Worm (Caenorhabditis elegans) whole organism, early embryonic: Measurements from ENCODE around the gene vms-1.

Experiments
- B0310.2 ChIP-seq: sonication (generic microtip); optimal IDR thresholded peaks from 2 replicates; lab custom pipeline; 2016; ENCODE audit warnings: mild to moderate bottlenecking, missing genetic modification characterization, missing compliant biosample characterization
- F13C5.2 ChIP-seq: sonication (generic microtip); optimal IDR thresholded peaks from 2 replicates; lab custom pipeline; 2017; ENCODE audit warnings: mild to moderate bottlenecking, missing genetic modification characterization, inconsistent platforms, missing compliant biosample characterization
- aly-1 ChIP-seq: sonication (generic microtip); optimal IDR thresholded peaks from 2 replicates; lab custom pipeline; 2016; ENCODE audit warnings: missing genetic modification characterization, missing compliant biosample characterization
- ama-1 ChIP-seq: fragments of 150-350 bp; optimal IDR thresholded peaks from 2 replicates; lab custom pipeline; 2014
- ceh-13 ChIP-seq: fragments of 200-800 bp; sonication (Bioruptor generic); optimal IDR thresholded peaks from 2 replicates; lab custom pipeline; 2018; ENCODE audit warnings: mild to moderate bottlenecking, missing genetic modification characterization, missing compliant biosample characterization
- ceh-36 ChIP-seq: sonication (generic microtip); optimal IDR thresholded peaks from 2 replicates; lab custom pipeline; 2016; ENCODE audit warnings: missing genetic modification characterization, inconsistent platforms, missing compliant biosample characterization
- ets-7 ChIP-seq: sonication (generic microtip); optimal IDR thresholded peaks from 2 replicates; lab custom pipeline; 2016; ENCODE audit warnings: missing genotype, missing genetic modification characterization, missing compliant biosample characterization
- flt-1 ChIP-seq: fragments of 200-800 bp; sonication (Bioruptor generic); IDR thresholded peaks from 2 replicates; pipeline ENCODE4 v1.3.6; 2022; ENCODE audit warnings: missing genetic modification characterization, missing compliant biosample characterization
- hmbx-1 ChIP-seq: sonication (generic microtip); optimal IDR thresholded peaks from 2 replicates; lab custom pipeline; 2016; ENCODE audit warnings: mild to moderate bottlenecking, missing genetic modification characterization, missing compliant biosample characterization
- hmg-4 ChIP-seq: fragments of 200-800 bp; sonication (Bioruptor generic); optimal IDR thresholded peaks from 2 replicates; lab custom pipeline; 2018; ENCODE audit warnings: mild to moderate bottlenecking, missing genetic modification characterization, missing compliant biosample characterization
- hnd-1 ChIP-seq: sonication (generic microtip); optimal IDR thresholded peaks from 2 replicates; lab custom pipeline; 2016; ENCODE audit warnings: missing genetic modification characterization, missing compliant biosample characterization
- pes-1 ChIP-seq: fragments of 200-800 bp; sonication (Bioruptor generic); IDR thresholded peaks from 2 replicates; pipeline ENCODE4 v1.3.6; 2022; ENCODE audit warnings: missing genetic modification reagents, missing genetic modification characterization, missing compliant biosample characterization
- scrt-1 ChIP-seq: fragments of 200-800 bp; sonication (Bioruptor generic); IDR thresholded peaks from 2 replicates; pipeline ENCODE4 v1.3.6; 2022; ENCODE audit warnings: missing genetic modification characterization, missing compliant biosample characterization
- sea-1 ChIP-seq: fragments of 200-800 bp; sonication (Bioruptor generic); conservative IDR thresholded peaks from 2 replicates; pipeline ENCODE4 v1.3.6; 2022; ENCODE audit warnings: missing genetic modification characterization, missing compliant biosample characterization
- tbx-11 ChIP-seq: fragments of 200-800 bp; sonication (Bioruptor generic); IDR thresholded peaks from 2 replicates; pipeline ENCODE4 v1.3.6; 2022; ENCODE audit warnings: missing genetic modification characterization, missing compliant biosample characterization
- tbx-37 ChIP-seq: fragments of 200-800 bp; sonication (Bioruptor generic); conservative IDR thresholded peaks from 2 replicates; pipeline ENCODE4 v1.3.6; 2022; ENCODE audit warnings: missing genetic modification reagents, missing genetic modification characterization, missing compliant biosample characterization
- tra-4 ChIP-seq: sonication (generic microtip); optimal IDR thresholded peaks from 2 replicates; lab custom pipeline; 2017; ENCODE audit warnings: missing genetic modification characterization, missing compliant biosample characterization

Gene vms-1

ce11 chrIII:8098116-8098515, 9.8 kb downstream of the vms-1 start, which contains the start of gene K06H7.8:
TSS of gene K06H7.8 (minus strand) at chrIII:8098216.
- TF ChIP-seq ama-1 (lab: Kevin White, UChicago) (no peak), ceh-36 (tag; lab: Kevin White, UChicago) (no peak), tbx-11 (no peak)

- TF ChIP-seq hmbx-1 (tag; lab: Kevin White, UChicago) (no peak), hmg-4 (GFP tag; lab: Kevin White, UChicago) (no peak), ama-1 (lab: Kevin White, UChicago) (no peak)
These were observed 10.7 kb downstream of the vms-1 start, which contains the start of gene K06H7.1 for ce11 chrIII:8099022-8099421. TSS of gene K06H7.1 (plus strand) at chrIII:8099322.

- no peak for TF ChIP-seq ceh-36 (tag; lab: Kevin White, UChicago)
- TF ChIP-seq aly-1, result no peak
- no peak for TF ChIP-seq ceh-13 (GFP tag; lab: Kevin White, UChicago)
- TF ChIP-seq tra-4, result no peak
- TF ChIP-seq flt-1 (GFP tag; lab: Robert Waterston, UW), result no peak
- TF ChIP-seq ets-7 (tag; lab: Kevin White, UChicago), result no peak
- TF ChIP-seq tbx-11, result no peak
- TF ChIP-seq pes-1 (GFP tag; lab: Robert Waterston, UW), result no peak
- no peak for TF ChIP-seq hmbx-1 (tag; lab: Kevin White, UChicago)
- TF ChIP-seq hmg-4 (GFP tag; lab: Kevin White, UChicago), result no peak
These were observed 12.6 kb downstream of the vms-1 start, which contains the start of gene plk-1 for ce11 chrIII:8100960-8101359. TSS of gene plk-1 (plus strand) at chrIII:8101348.

ce11 chrIII:8105771-8106170, 17.4 kb downstream of the vms-1 start:
- TF ChIP-seq ama-1 (lab: Kevin White, UChicago) (no peak), tra-4 (no peak), hmg-4 (GFP tag; lab: Kevin White, UChicago) (no peak), ceh-13 (GFP tag; lab: Kevin White, UChicago) (no peak), aly-1 (no peak), hmbx-1 (tag; lab: Kevin White, UChicago) (no peak), tbx-11 (no peak), flt-1 (GFP tag; lab: Robert Waterston, UW) (no peak), F13C5.2 (tag; lab: Kevin White, UChicago) (no peak), ets-7 (tag; lab: Kevin White, UChicago) (no peak), B0310.2 (tag; lab: Kevin White, UChicago) (no peak), scrt-1 (GFP tag; lab: Robert Waterston, UW) (no peak), sea-1 (GFP tag; lab: Robert Waterston, UW) (no peak), ceh-36 (tag; lab: Kevin White, UChicago) (no peak), tbx-37 (GFP tag; lab: Robert Waterston, UW) (no peak), hnd-1 (no peak)

ce11 chrIII:8106476-8106875, 18.1 kb downstream of the vms-1 start:
- TF ChIP-seq F13C5.2 (tag; lab: Kevin White, UChicago), result peak; percentile 80
- peak; percentile 88 for TF ChIP-seq sea-1 (GFP tag; lab: Robert Waterston, UW)
- TF ChIP-seq ama-1 (lab: Kevin White, UChicago), result no peak
- peak; percentile 79 for TF ChIP-seq B0310.2 (tag; lab: Kevin White, UChicago)
- peak; percentile 64 for TF ChIP-seq ceh-13 (GFP tag; lab: Kevin White, UChicago)
- TF ChIP-seq flt-1 (GFP tag; lab: Robert Waterston, UW), result peak; percentile 86
- peak; percentile 91 for TF ChIP-seq pes-1 (GFP tag; lab: Robert Waterston, UW)
- TF ChIP-seq hnd-1, result peak; percentile 66
- peak; percentile 51 for TF ChIP-seq tra-4
- peak; percentile 27 for TF ChIP-seq hmbx-1 (tag; lab: Kevin White, UChicago)
- peak; percentile 67 for TF ChIP-seq tbx-37 (GFP tag; lab: Robert Waterston, UW)
- peak; percentile 77 for TF ChIP-seq tbx-11
- peak; percentile 50 for TF ChIP-seq ets-7 (tag; lab: Kevin White, UChicago)
- TF ChIP-seq aly-1, result peak; percentile 88
- TF ChIP-seq scrt-1 (GFP tag; lab: Robert Waterston, UW), result peak; percentile 88
- TF ChIP-seq hmg-4 (GFP tag; lab: Kevin White, UChicago), result peak; percentile 92
- TF ChIP-seq ceh-36 (tag; lab: Kevin White, UChicago), result peak; percentile 75

- no peak for TF ChIP-seq hnd-1
These were observed 20.2 kb downstream of the vms-1 start, which contains the start of gene C14B9.3 for ce11 chrIII:8108490-8108889. TSS of gene C14B9.3 (plus strand) at chrIII:8108790.

- peak; percentile 70 for TF ChIP-seq ets-7 (tag; lab: Kevin White, UChicago)
- TF ChIP-seq sea-1 (GFP tag; lab: Robert Waterston, UW), result peak; percentile 91
- TF ChIP-seq hnd-1, result peak; percentile 68
- peak; percentile 83 for TF ChIP-seq tbx-37 (GFP tag; lab: Robert Waterston, UW)
- peak; percentile 93 for TF ChIP-seq flt-1 (GFP tag; lab: Robert Waterston, UW)
- TF ChIP-seq F13C5.2 (tag; lab: Kevin White, UChicago), result peak; percentile 90
- peak; percentile 87 for TF ChIP-seq ceh-13 (GFP tag; lab: Kevin White, UChicago)
- TF ChIP-seq ceh-36 (tag; lab: Kevin White, UChicago), result peak; percentile 89
- peak; percentile 89 for TF ChIP-seq scrt-1 (GFP tag; lab: Robert Waterston, UW)
- TF ChIP-seq tra-4, result peak; percentile 70
- TF ChIP-seq B0310.2 (tag; lab: Kevin White, UChicago), result peak; percentile 90
- peak; percentile 89 for TF ChIP-seq tbx-11
- peak; percentile 90 for TF ChIP-seq aly-1
- TF ChIP-seq pes-1 (GFP tag; lab: Robert Waterston, UW), result peak; percentile 95
- peak; percentile 57 for TF ChIP-seq hmbx-1 (tag; lab: Kevin White, UChicago)
- TF ChIP-seq ama-1 (lab: Kevin White, UChicago), result no peak
- peak; percentile 93 for TF ChIP-seq hmg-4 (GFP tag; lab: Kevin White, UChicago)
These were observed 21.2 kb downstream of the vms-1 start for ce11 chrIII:8109459-8110057.
